Fruit fly (Drosophila melanogaster) S2 (cell line): ENCODE measurements around the gene Pyroxd1.

Source experiments
- CG8478 ChIP-seq: fragments of >200 bp; optimal IDR thresholded peaks from 2 replicates; lab custom pipeline; 2018
- CTCF ChIP-seq, 2 experiments: fragments of >200 bp; optimal IDR thresholded peaks; 2 replicates each; lab custom pipeline; 2018

Gene Pyroxd1

dm6 chr2L:20106595-20106994, 15.4 kb downstream of the Pyroxd1 start:
- TF ChIP-seq CG8478 (no peak), CTCF (optimal IDR thresholded peaks at IDR 0.05; lab: Kevin White, UChicago) (peak; percentile 72 to 80)

dm6 chr2L:20115865-20116264, 24.6 kb downstream of the Pyroxd1 start:
- TF ChIP-seq CTCF (optimal IDR thresholded peaks at IDR 0.05; lab: Kevin White, UChicago), result no peak

dm6 chr2L:20117752-20118151, 26.5 kb downstream of the Pyroxd1 start:
- TF ChIP-seq CG8478 (no peak), CTCF (optimal IDR thresholded peaks at IDR 0.05; lab: Kevin White, UChicago) (no peak)

- TF ChIP-seq CTCF (optimal IDR thresholded peaks at IDR 0.05; lab: Kevin White, UChicago) (peak; percentile 100), CG8478 (no peak)
Measured at dm6 chr2L:20120388-20121232, 29.4 kb downstream of the Pyroxd1 start.

dm6 chr2L:20121233-20121551, 30.0 kb downstream of the Pyroxd1 start:
- TF ChIP-seq CTCF (optimal IDR thresholded peaks at IDR 0.05; lab: Kevin White, UChicago) (no peak), CG8478 (no peak)

- TF ChIP-seq CTCF (optimal IDR thresholded peaks at IDR 0.05; lab: Kevin White, UChicago) (no peak), CG8478 (no peak)
Measured at dm6 chr2L:20134823-20135222, 43.6 kb downstream of the Pyroxd1 start, which contains the start of gene CG10651. CG10651 (minus strand) TSS chr2L:20134923.
